Fruit fly (Drosophila melanogaster) whole organism, prepupa: ENCODE measurements around the gene Tsp97E.

ENCODE experiments used
- Blimp-1 ChIP-seq: fragments of 200-800 bp; sonication (Bioruptor generic); optimal IDR thresholded peaks from 3 replicates; lab custom pipeline; 2017; ENCODE audit warnings: missing biosample characterization, missing genetic modification characterization, mild to moderate bottlenecking, moderate library complexity, missing genetic modification reagents
- CG10631 ChIP-seq: fragments of 200-800 bp; sonication (Bioruptor generic); optimal IDR thresholded peaks from 2 replicates; lab custom pipeline; 2016; ENCODE audit warnings: missing biosample characterization, missing genetic modification characterization
- CG10669 ChIP-seq: fragments of 200-800 bp; sonication (Bioruptor generic); optimal IDR thresholded peaks from 3 replicates; lab custom pipeline; 2018; ENCODE audit warnings: missing biosample characterization, mild to moderate bottlenecking, missing genetic modification characterization, moderate library complexity
- CG11294 ChIP-seq: fragments of 200-800 bp; sonication (Bioruptor generic); IDR thresholded peaks from 2 replicates; pipeline ENCODE4 v1.3.6; 2022; ENCODE audit warnings: missing biosample characterization, missing genetic modification characterization
- CG11902 ChIP-seq: fragments of 200-800 bp; sonication (Bioruptor generic); optimal IDR thresholded peaks from 3 replicates; lab custom pipeline; 2016; ENCODE audit warnings: missing biosample characterization, missing genetic modification characterization
- CG1621 ChIP-seq: fragments of 200-800 bp; sonication (Bioruptor generic); optimal IDR thresholded peaks from 3 replicates; lab custom pipeline; 2018; ENCODE audit warnings: missing biosample characterization, mild to moderate bottlenecking, missing genetic modification characterization
- CG16779 ChIP-seq: fragments of 200-800 bp; sonication (Bioruptor generic); optimal IDR thresholded peaks from 3 replicates; lab custom pipeline; 2017; ENCODE audit warnings: missing biosample characterization, mild to moderate bottlenecking, missing genetic modification characterization
- CG3032 ChIP-seq: fragments of 200-800 bp; optimal IDR thresholded peaks from 2 replicates; lab custom pipeline; 2019; ENCODE audit warnings: missing biosample characterization, mild to moderate bottlenecking, missing genetic modification characterization, moderate library complexity
- CG31627 ChIP-seq: fragments of 200-800 bp; sonication (Bioruptor generic); optimal IDR thresholded peaks from 3 replicates; lab custom pipeline; 2016; ENCODE audit warnings: missing biosample characterization, missing genetic modification characterization
- CG32006 ChIP-seq: fragments of 200-800 bp; sonication (Bioruptor generic); optimal IDR thresholded peaks from 3 replicates; lab custom pipeline; 2017; ENCODE audit warnings: missing biosample characterization, mild to moderate bottlenecking, missing genetic modification characterization
- CG3919 ChIP-seq: fragments of 200-800 bp; sonication (Bioruptor generic); optimal IDR thresholded peaks from 3 replicates; lab custom pipeline; 2016; ENCODE audit warnings: missing biosample characterization, missing genetic modification characterization
- CG4318 ChIP-seq: fragments of 200-800 bp; sonication (Bioruptor generic); optimal IDR thresholded peaks from 3 replicates; lab custom pipeline; 2017; ENCODE audit warnings: missing biosample characterization, mild to moderate bottlenecking, missing genetic modification characterization
- CG6163 ChIP-seq: fragments of 200-800 bp; sonication (Bioruptor generic); IDR thresholded peaks from 3 replicates; pipeline ENCODE4 v1.3.6; 2022; ENCODE audit warnings: missing biosample characterization, missing genetic modification characterization
- CG6808 ChIP-seq: fragments of 200-800 bp; sonication (Bioruptor generic); optimal IDR thresholded peaks from 3 replicates; lab custom pipeline; 2017; ENCODE audit warnings: missing biosample characterization, missing genetic modification characterization, mild to moderate bottlenecking, moderate library complexity, missing genetic modification reagents
- CG6854 ChIP-seq: fragments of 200-800 bp; sonication (Bioruptor generic); optimal IDR thresholded peaks from 2 replicates; lab custom pipeline; 2017; ENCODE audit warnings: missing biosample characterization, mild to moderate bottlenecking, missing genetic modification characterization
- CG7368 ChIP-seq: fragments of 200-800 bp; sonication (Bioruptor generic); optimal IDR thresholded peaks from 3 replicates; lab custom pipeline; 2016; ENCODE audit warnings: missing biosample characterization, missing genetic modification characterization
- CG8119 ChIP-seq: fragments of 200-800 bp; sonication (Bioruptor generic); IDR thresholded peaks from 3 replicates; pipeline ENCODE4 v1.3.6; 2022; ENCODE audit warnings: missing biosample characterization, missing genetic modification characterization
- CG8319 ChIP-seq: fragments of 200-800 bp; sonication (Bioruptor generic); optimal IDR thresholded peaks from 3 replicates; lab custom pipeline; 2016; ENCODE audit warnings: missing biosample characterization, missing genetic modification characterization
- Eip75B ChIP-seq: fragments of 200-800 bp; sonication (Bioruptor generic); optimal IDR thresholded peaks from 3 replicates; lab custom pipeline; 2016; ENCODE audit warnings: missing biosample characterization, missing genetic modification characterization
- Eip78C ChIP-seq: fragments of 200-800 bp; sonication (Bioruptor generic); peaks from one replicate; lab custom pipeline; 2016; ENCODE audit warnings: missing biosample characterization, missing genetic modification characterization
- Eip93F ChIP-seq: fragments of 200-800 bp; sonication (Bioruptor generic); optimal IDR thresholded peaks from 2 replicates; lab custom pipeline; 2016; ENCODE audit warnings: missing biosample characterization, mild to moderate bottlenecking, missing genetic modification characterization
- Ets96B ChIP-seq: fragments of 200-800 bp; optimal IDR thresholded peaks from 2 replicates; lab custom pipeline; 2019; ENCODE audit warnings: missing biosample characterization, mild to moderate bottlenecking, missing genetic modification characterization, moderate library complexity
- Gug ChIP-seq: fragments of 200-800 bp; sonication (Bioruptor generic); IDR thresholded peaks from 2 replicates; pipeline ENCODE4 v1.3.6; 2022; ENCODE audit warnings: missing biosample characterization, missing genetic modification characterization
- Hr38 ChIP-seq: sonication (Bioruptor generic); optimal IDR thresholded peaks from 2 replicates; lab custom pipeline; 2016; ENCODE audit warnings: missing biosample characterization, missing genetic modification characterization
- Hr39 ChIP-seq: fragments of 200-800 bp; sonication (Bioruptor generic); optimal IDR thresholded peaks from 2 replicates; lab custom pipeline; 2016; ENCODE audit warnings: missing biosample characterization, missing genetic modification characterization
- Hr4 ChIP-seq: fragments of 200-800 bp; sonication (Bioruptor generic); optimal IDR thresholded peaks from 3 replicates; lab custom pipeline; 2016; ENCODE audit warnings: missing biosample characterization, missing genetic modification characterization
- Lpt ChIP-seq: fragments of 200-800 bp; sonication (Bioruptor generic); optimal IDR thresholded peaks from 3 replicates; lab custom pipeline; 2016; ENCODE audit warnings: missing biosample characterization, missing genetic modification characterization
- Met ChIP-seq: fragments of 200-800 bp; sonication (Bioruptor generic); optimal IDR thresholded peaks from 3 replicates; lab custom pipeline; 2016; ENCODE audit warnings: missing biosample characterization, missing genetic modification characterization
- OdsH ChIP-seq: fragments of 200-800 bp; sonication (Bioruptor generic); optimal IDR thresholded peaks from 3 replicates; lab custom pipeline; 2016; ENCODE audit warnings: missing biosample characterization, missing genetic modification characterization
- Smox ChIP-seq: fragments of 200-800 bp; sonication (Bioruptor generic); optimal IDR thresholded peaks from 3 replicates; lab custom pipeline; 2016; ENCODE audit warnings: missing biosample characterization, missing genetic modification characterization
- Sox102F ChIP-seq: fragments of 200-800 bp; sonication (Bioruptor generic); optimal IDR thresholded peaks from 2 replicates; lab custom pipeline; 2016; ENCODE audit warnings: missing biosample characterization, mild to moderate bottlenecking, missing genetic modification characterization
- Sox15 ChIP-seq: fragments of 200-800 bp; sonication (Bioruptor generic); optimal IDR thresholded peaks from 3 replicates; lab custom pipeline; 2016; ENCODE audit warnings: missing biosample characterization, missing genetic modification characterization
- achi ChIP-seq: fragments of 200-800 bp; sonication (Bioruptor generic); optimal IDR thresholded peaks from 3 replicates; lab custom pipeline; 2016; ENCODE audit warnings: missing biosample characterization, missing genetic modification characterization
- acj6 ChIP-seq: fragments of 200-800 bp; sonication (Bioruptor generic); optimal IDR thresholded peaks from 3 replicates; lab custom pipeline; 2016; ENCODE audit warnings: missing biosample characterization, missing genetic modification characterization
- cyc ChIP-seq: fragments of 200-800 bp; sonication (Bioruptor generic); optimal IDR thresholded peaks from 3 replicates; lab custom pipeline; 2016; ENCODE audit warnings: missing biosample characterization, missing genetic modification characterization
- dac ChIP-seq: fragments of 200-800 bp; sonication (Bioruptor generic); optimal IDR thresholded peaks from 2 replicates; lab custom pipeline; 2017; ENCODE audit warnings: missing biosample characterization, mild to moderate bottlenecking, missing genetic modification characterization
- dsx ChIP-seq: fragments of 200-800 bp; optimal IDR thresholded peaks from 3 replicates; lab custom pipeline; 2019; ENCODE audit warnings: missing biosample characterization, mild to moderate bottlenecking, missing genetic modification characterization, moderate library complexity; ENCODE audit not compliant: poor library complexity, severe bottlenecking
- eg ChIP-seq: fragments of 200-800 bp; sonication (Bioruptor generic); IDR thresholded peaks from 3 replicates; pipeline ENCODE4 v1.3.6; 2022; ENCODE audit warnings: missing biosample characterization, missing genetic modification characterization
- fd59A ChIP-seq: fragments of 200-800 bp; sonication (Bioruptor generic); optimal IDR thresholded peaks from 2 replicates; lab custom pipeline; 2017; ENCODE audit warnings: missing biosample characterization, mild to moderate bottlenecking, missing genetic modification characterization, missing genetic modification reagents
- fd85E ChIP-seq: fragments of 200-800 bp; sonication (Bioruptor generic); optimal IDR thresholded peaks from 3 replicates; lab custom pipeline; 2016; ENCODE audit warnings: missing biosample characterization, missing genetic modification characterization
- fkh ChIP-seq: fragments of 200-800 bp; sonication (Bioruptor generic); optimal IDR thresholded peaks from 3 replicates; lab custom pipeline; 2017; ENCODE audit warnings: missing biosample characterization, mild to moderate bottlenecking, missing genetic modification characterization, moderate library complexity
- lz ChIP-seq: fragments of 200-800 bp; sonication (Bioruptor generic); optimal IDR thresholded peaks from 3 replicates; lab custom pipeline; 2016; ENCODE audit warnings: missing biosample characterization, missing genetic modification characterization
- net ChIP-seq: fragments of 200-800 bp; sonication (Bioruptor generic); optimal IDR thresholded peaks from 3 replicates; lab custom pipeline; 2016; ENCODE audit warnings: missing biosample characterization, missing genetic modification characterization
- pdm3 ChIP-seq: fragments of 200-800 bp; sonication (Bioruptor generic); optimal IDR thresholded peaks from 3 replicates; lab custom pipeline; 2016; ENCODE audit warnings: missing biosample characterization, missing genetic modification characterization
- spab ChIP-seq: fragments of 200-800 bp; sonication (Bioruptor generic); optimal IDR thresholded peaks from 2 replicates; lab custom pipeline; 2017; ENCODE audit warnings: missing biosample characterization, mild to moderate bottlenecking, missing genetic modification characterization, missing genetic modification reagents
- svp ChIP-seq: fragments of 200-800 bp; sonication (Bioruptor generic); peaks from one replicate; lab custom pipeline; 2016; ENCODE audit warnings: missing biosample characterization, missing genetic modification characterization
- topi ChIP-seq: fragments of 200-800 bp; sonication (Bioruptor generic); optimal IDR thresholded peaks from 3 replicates; lab custom pipeline; 2016; ENCODE audit warnings: missing biosample characterization, missing genetic modification characterization

The Tsp97E gene

DNA sequence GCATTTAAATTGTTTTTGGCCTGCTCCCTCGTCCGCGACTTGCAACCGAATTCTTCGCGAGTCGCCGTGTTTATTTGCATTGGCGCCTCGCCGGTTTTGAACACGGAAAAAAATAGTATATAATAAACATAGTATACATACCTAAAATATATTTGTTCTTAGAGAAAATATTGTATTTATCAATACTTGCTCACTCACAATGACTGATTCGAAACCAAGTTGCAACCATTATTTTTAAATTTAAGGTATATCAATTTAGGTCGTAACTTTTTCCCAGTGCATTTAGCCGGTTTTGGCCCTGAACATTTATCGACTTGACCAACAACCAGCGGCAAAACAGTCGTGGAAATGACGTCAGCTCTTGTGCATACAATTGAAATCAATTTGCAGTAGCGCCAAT lies 36.2 kb downstream of the Tsp97E start (continued):
- TF ChIP-seq Sox15 (peak; percentile 83), Hr4 (peak; percentile 91), CG6163 (peak; percentile 95), Ets96B (tag; lab: Kevin White, UChicago) (peak; percentile 69), OdsH (peak; percentile 94), Hr38 (GFP tag; lab: Kevin White, UChicago) (no peak), spab (GFP tag; lab: Kevin White, UChicago) (peak; percentile 70), CG31627 (peak; percentile 87), achi (GFP tag; lab: Kevin White, UChicago) (peak; percentile 91), Met (GFP tag; lab: Kevin White, UChicago) (peak; percentile 88), CG10631 (GFP tag; lab: Kevin White, UChicago) (peak; percentile 84)

DNA sequence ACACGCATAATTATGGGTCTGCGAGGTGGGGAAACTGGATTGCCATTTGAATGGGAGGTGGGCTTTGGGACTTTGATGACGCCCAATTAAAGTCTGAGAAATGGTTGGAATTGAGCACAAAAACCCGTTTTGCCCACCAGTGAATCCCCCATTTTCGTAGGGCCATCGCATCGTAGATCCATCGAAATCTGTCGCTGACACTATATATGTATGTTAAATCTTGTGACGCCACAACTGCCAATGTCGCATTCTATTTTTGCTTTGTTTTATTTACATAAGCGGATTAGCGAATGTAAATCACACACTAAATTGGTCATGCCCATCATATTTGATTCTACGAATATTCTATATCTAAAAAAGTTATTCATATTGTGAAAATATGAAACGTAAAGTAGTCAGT lies 38.1 kb downstream of the Tsp97E start:
- TF ChIP-seq CG4318 (GFP tag; lab: Kevin White, UChicago) (no peak), spab (GFP tag; lab: Kevin White, UChicago) (no peak), svp (GFP tag; lab: Kevin White, UChicago) (no peak), Ets96B (tag; lab: Kevin White, UChicago) (no peak), CG8319 (no peak), fd59A (GFP tag; lab: Kevin White, UChicago) (no peak), Hr4 (no peak), fd85E (GFP tag; lab: Kevin White, UChicago) (no peak), Sox102F (GFP tag; lab: Kevin White, UChicago) (no peak), Gug (GFP tag; lab: Robert Waterston, UW) (no peak), CG31627 (no peak), fkh (GFP tag; lab: Kevin White, UChicago) (no peak), Hr39 (GFP tag; lab: Kevin White, UChicago) (no peak), CG3919 (GFP tag; lab: Kevin White, UChicago) (no peak), CG16779 (tag; lab: Kevin White, UChicago) (no peak), Eip93F (no peak), dac (GFP tag; lab: Kevin White, UChicago) (no peak), CG10669 (GFP tag; lab: Kevin White, UChicago) (no peak), dsx (GFP tag; lab: Kevin White, UChicago) (no peak), lz (GFP tag; lab: Kevin White, UChicago) (no peak)
- TF ChIP-seq, all 60 proteins: peak for 0

DNA sequence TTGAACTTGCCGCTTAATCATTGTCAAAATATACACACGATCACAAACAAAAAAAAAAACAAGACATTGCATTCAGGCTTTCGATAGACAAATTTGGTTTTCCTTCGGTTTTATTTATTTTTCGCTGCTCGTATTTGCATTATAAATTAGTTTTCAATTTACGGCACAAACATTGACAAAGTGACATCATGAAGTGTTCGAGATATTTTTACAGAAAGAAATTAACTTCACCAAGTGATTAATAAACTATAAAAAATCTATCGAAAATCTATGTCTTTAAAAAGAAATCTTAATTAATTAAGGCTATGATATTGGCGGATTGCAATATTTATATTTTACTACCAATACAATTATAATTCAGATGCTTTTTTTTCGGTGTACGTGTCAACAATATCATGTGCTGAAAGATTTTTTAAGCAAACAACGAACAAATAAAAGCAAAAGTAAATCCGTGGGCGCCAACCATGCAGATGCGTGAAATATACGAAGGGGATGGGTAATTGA lies 40.7 kb downstream of the Tsp97E start:
- TF ChIP-seq CG10631 (GFP tag; lab: Kevin White, UChicago) (peak; percentile 22), CG6808 (GFP tag; lab: Kevin White, UChicago) (no peak), CG11902 (GFP tag; lab: Kevin White, UChicago) (peak; percentile 7), acj6 (GFP tag; lab: Kevin White, UChicago) (no peak), svp (GFP tag; lab: Kevin White, UChicago) (peak; percentile 68), Eip78C (GFP tag; lab: Kevin White, UChicago) (peak; percentile 82), Lpt (GFP tag; lab: Kevin White, UChicago) (no peak), CG8119 (no peak), pdm3 (GFP tag; lab: Kevin White, UChicago) (peak; percentile 7), topi (GFP tag; lab: Kevin White, UChicago) (peak; percentile 64), CG6163 (no peak), CG3032 (tag; lab: Kevin White, UChicago) (no peak), Sox102F (GFP tag; lab: Kevin White, UChicago) (no peak), CG16779 (tag; lab: Kevin White, UChicago) (no peak), Hr39 (GFP tag; lab: Kevin White, UChicago) (peak; percentile 30), achi (GFP tag; lab: Kevin White, UChicago) (peak; percentile 11), net (GFP tag; lab: Kevin White, UChicago) (peak; percentile 12), Hr38 (GFP tag; lab: Kevin White, UChicago) (no peak), CG6854 (GFP tag; lab: Kevin White, UChicago) (no peak), cyc (GFP tag; lab: Kevin White, UChicago) (peak; percentile 38), CG7368 (GFP tag; lab: Kevin White, UChicago) (peak; percentile 14), Eip75B (peak; percentile 12), eg (GFP tag; lab: Robert Waterston, UW) (peak; percentile 51; the same call in 2 of the 3 replicates), CG11294 (GFP tag; lab: Robert Waterston, UW) (no peak), CG31627 (peak; percentile 10), CG1621 (tag; lab: Kevin White, UChicago) (no peak), fd85E (GFP tag; lab: Kevin White, UChicago) (no peak), Smox (GFP tag; lab: Kevin White, UChicago) (peak; percentile 45), CG32006 (GFP tag; lab: Kevin White, UChicago) (no peak), lz (GFP tag; lab: Kevin White, UChicago) (peak; percentile 46), Blimp-1 (GFP tag; lab: Kevin White, UChicago) (peak; percentile 54), Hr4 (no peak)
